Worm (Caenorhabditis elegans): Measurements from ENCODE around the gene srh-17.

DNA sequence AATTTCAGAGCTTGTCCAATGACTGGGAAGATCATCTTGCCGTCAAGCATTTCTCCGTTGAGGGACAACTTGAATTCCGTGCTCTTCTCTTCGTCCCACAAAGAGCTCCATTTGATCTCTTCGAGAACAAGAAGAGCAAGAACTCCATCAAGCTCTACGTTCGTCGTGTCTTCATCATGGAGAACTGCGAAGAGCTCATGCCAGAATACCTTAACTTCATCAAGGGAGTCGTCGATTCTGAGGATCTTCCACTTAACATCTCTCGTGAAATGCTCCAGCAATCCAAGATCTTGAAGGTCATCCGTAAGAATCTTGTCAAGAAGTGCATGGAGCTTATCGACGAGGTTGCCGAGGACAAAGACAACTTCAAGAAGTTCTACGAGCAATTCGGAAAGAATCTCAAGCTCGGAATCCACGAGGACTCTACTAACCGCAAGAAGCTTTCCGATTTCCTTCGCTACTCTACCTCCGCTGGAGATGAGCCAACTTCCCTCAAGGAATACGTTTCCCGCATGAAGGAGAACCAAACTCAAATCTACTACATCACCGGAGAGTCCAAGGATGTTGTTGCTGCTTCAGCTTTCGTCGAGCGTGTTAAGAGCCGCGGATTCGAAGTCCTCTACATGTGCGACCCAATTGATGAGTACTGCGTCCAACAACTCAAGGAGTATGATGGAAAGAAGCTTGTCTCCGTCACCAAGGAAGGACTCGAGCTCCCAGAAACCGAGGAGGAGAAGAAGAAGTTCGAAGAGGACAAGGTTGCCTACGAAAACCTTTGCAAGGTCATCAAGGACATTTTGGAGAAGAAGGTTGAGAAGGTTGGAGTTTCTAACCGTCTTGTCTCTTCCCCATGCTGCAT is 26.2 kb downstream of the srh-17 start:
- no peak for TF ChIP-seq pax-1 (tag; optimal IDR thresholded peaks at IDR 0.05)
- no peak for TF ChIP-seq ceh-19 (GFP tag; optimal IDR thresholded peaks at IDR 0.05)
- TF ChIP-seq ceh-45 (GFP tag; IDR thresholded peaks at IDR 0.05), result no peak
- TF ChIP-seq dve-1 (tag; optimal IDR thresholded peaks at IDR 0.05), result no peak
- TF ChIP-seq elt-4 (tag; optimal IDR thresholded peaks at IDR 0.05), result no peak
- TF ChIP-seq ceh-31 (tag; optimal IDR thresholded peaks at IDR 0.05), result no peak
- no peak for TF ChIP-seq nfya-1 (tag; optimal IDR thresholded peaks at IDR 0.05)
- TF ChIP-seq hlh-30 (tag; optimal IDR thresholded peaks at IDR 0.05; ENCODE audit: insufficient read depth), result no peak
- no peak for TF ChIP-seq nhr-11 (tag; optimal IDR thresholded peaks at IDR 0.05)
- TF ChIP-seq pqm-1 (tag; optimal IDR thresholded peaks at IDR 0.05), result no peak
- TF ChIP-seq fax-1 (tag; optimal IDR thresholded peaks at IDR 0.05), result no peak
- no peak for TF ChIP-seq sox-2 (GFP tag; IDR thresholded peaks at IDR 0.05)

Data from whole organism, late embryonic.